Fruit fly (Drosophila melanogaster): Measurements from ENCODE around the gene hoe2.

- no peak for TF ChIP-seq inv (GFP tag; IDR thresholded peaks at IDR 0.05; ENCODE audit: partially characterized antibody)
- TF ChIP-seq abd-A (tag; optimal IDR thresholded peaks at IDR 0.05), result no peak
Measured at dm6 chr2L:4889451-4890045, 46.7 kb downstream of the hoe2 start, which contains the start of gene CG15625.

All from whole organism, embryonic.